Fruit fly (Drosophila melanogaster) whole organism, embryonic: ENCODE data around the gene CAH6.

ENCODE experiments used
- ATbp ChIP-seq: fragments of 200-800 bp; sonication (Bioruptor generic); optimal IDR thresholded peaks from 2 replicates; lab custom pipeline; 2017; ENCODE audit warnings: missing biosample characterization, mild to moderate bottlenecking, missing genetic modification characterization, missing genetic modification reagents
- Aef1 ChIP-seq: fragments of 200-800 bp; sonication (Bioruptor generic); IDR thresholded peaks from 3 replicates; pipeline ENCODE4 v1.3.6; 2022; ENCODE audit warnings: missing biosample characterization, missing genetic modification characterization
- Atf6 ChIP-seq: fragments of 200-800 bp; sonication (Bioruptor generic); IDR thresholded peaks from 2 replicates; pipeline ENCODE4 v1.3.6; 2022; ENCODE audit warnings: missing biosample characterization, missing genetic modification characterization
- CG1024 ChIP-seq: fragments of 200-800 bp; sonication (Bioruptor generic); IDR thresholded peaks from 2 replicates; pipeline ENCODE4 v1.3.6; 2022; ENCODE audit warnings: missing biosample characterization, missing genetic modification characterization
- CG10321 ChIP-seq: fragments of 200-800 bp; sonication (Bioruptor generic); IDR thresholded peaks from 2 replicates; pipeline ENCODE4 v1.3.6; 2022; ENCODE audit warnings: missing biosample characterization, missing genetic modification characterization
- CG15011 ChIP-seq: fragments of 200-800 bp; sonication (Bioruptor generic); optimal IDR thresholded peaks from 3 replicates; lab custom pipeline; 2018; ENCODE audit warnings: missing biosample characterization, mild to moderate bottlenecking, missing genetic modification characterization
- CG1603 ChIP-seq: fragments of 200-800 bp; sonication (Bioruptor generic); optimal IDR thresholded peaks from 2 replicates; lab custom pipeline; 2019; ENCODE audit warnings: missing biosample characterization, mild to moderate bottlenecking, missing genetic modification characterization, moderate library complexity
- CG17328 ChIP-seq: fragments of 200-800 bp; sonication (Bioruptor generic); IDR thresholded peaks from 2 replicates; pipeline ENCODE4 v1.3.6; 2022; ENCODE audit warnings: missing biosample characterization, missing genetic modification characterization
- CG18764 ChIP-seq: fragments of 200-800 bp; sonication (Bioruptor generic); optimal IDR thresholded peaks from 3 replicates; lab custom pipeline; 2016; ENCODE audit warnings: missing biosample characterization, missing genetic modification characterization
- CG33213 ChIP-seq: fragments of 200-800 bp; sonication (Bioruptor generic); optimal IDR thresholded peaks from 3 replicates; lab custom pipeline; 2016; ENCODE audit warnings: missing biosample characterization, missing genetic modification characterization
- CG33557 ChIP-seq: fragments of 200-800 bp; sonication (Bioruptor generic); optimal IDR thresholded peaks from 2 replicates; lab custom pipeline; 2019; ENCODE audit warnings: missing biosample characterization, mild to moderate bottlenecking, missing genetic modification characterization, moderate library complexity
- CG3995 ChIP-seq: fragments of 200-800 bp; sonication (Bioruptor generic); optimal IDR thresholded peaks from 3 replicates; lab custom pipeline; 2016; ENCODE audit warnings: missing biosample characterization, missing genetic modification characterization
- CG4282 ChIP-seq: fragments of 200-800 bp; sonication (Bioruptor generic); optimal IDR thresholded peaks from 2 replicates; lab custom pipeline; 2016; ENCODE audit warnings: missing biosample characterization, missing genetic modification characterization
- CG4424 ChIP-seq: fragments of 200-800 bp; sonication (Bioruptor generic); optimal IDR thresholded peaks from 3 replicates; lab custom pipeline; 2016; ENCODE audit warnings: missing biosample characterization, missing genetic modification characterization
- CG6683 ChIP-seq: fragments of 200-800 bp; sonication (Bioruptor generic); optimal IDR thresholded peaks from 2 replicates; lab custom pipeline; 2017; ENCODE audit warnings: missing biosample characterization, mild to moderate bottlenecking, missing genetic modification characterization, missing genetic modification reagents
- CG6854 ChIP-seq: fragments of 200-800 bp; sonication (Bioruptor generic); optimal IDR thresholded peaks from 3 replicates; lab custom pipeline; 2017; ENCODE audit warnings: missing biosample characterization, mild to moderate bottlenecking, missing genetic modification characterization
- CG8281 ChIP-seq: fragments of 200-800 bp; sonication (Bioruptor generic); optimal IDR thresholded peaks from 2 replicates; lab custom pipeline; 2018; ENCODE audit warnings: missing biosample characterization, mild to moderate bottlenecking, missing genetic modification characterization, moderate library complexity
- CG8359 ChIP-seq: fragments of 200-800 bp; sonication (Bioruptor generic); optimal IDR thresholded peaks from 2 replicates; lab custom pipeline; 2017; ENCODE audit warnings: missing biosample characterization, mild to moderate bottlenecking, missing genetic modification characterization, borderline replicate concordance
- CG9876 ChIP-seq: fragments of 200-800 bp; sonication (Bioruptor generic); optimal IDR thresholded peaks from 2 replicates; lab custom pipeline; 2016; ENCODE audit warnings: missing biosample characterization, missing genetic modification characterization
- CG9932 ChIP-seq: fragments of 200-800 bp; sonication (Bioruptor generic); IDR thresholded peaks from 2 replicates; pipeline ENCODE4 v1.3.6; 2022; ENCODE audit warnings: missing biosample characterization, missing genetic modification characterization
- Dp ChIP-seq: fragments of 200-800 bp; sonication (Bioruptor generic); optimal IDR thresholded peaks from 2 replicates; lab custom pipeline; 2018; ENCODE audit warnings: missing biosample characterization, mild to moderate bottlenecking, missing genetic modification characterization, moderate library complexity
- Ets97D ChIP-seq: fragments of 200-800 bp; sonication (Bioruptor generic); optimal IDR thresholded peaks from 3 replicates; lab custom pipeline; 2016; ENCODE audit warnings: missing biosample characterization, missing genetic modification characterization
- Fer1 ChIP-seq: fragments of 200-800 bp; sonication (Bioruptor generic); optimal IDR thresholded peaks from 2 replicates; lab custom pipeline; 2017; ENCODE audit warnings: missing biosample characterization, mild to moderate bottlenecking, missing genetic modification characterization
- Med ChIP-seq: fragments of 200-800 bp; sonication (Bioruptor generic); peaks from one replicate; lab custom pipeline; 2016; ENCODE audit warnings: missing biosample characterization, missing genetic modification characterization, mild to moderate bottlenecking, inconsistent platforms, moderate library complexity
- Neu2 ChIP-seq: fragments of 200-800 bp; sonication (Bioruptor generic); optimal IDR thresholded peaks from 3 replicates; lab custom pipeline; 2016; ENCODE audit warnings: missing biosample characterization, missing genetic modification characterization, borderline replicate concordance
- Nf-YB ChIP-seq: fragments of 200-800 bp; sonication (Bioruptor generic); optimal IDR thresholded peaks from 3 replicates; lab custom pipeline; 2019; ENCODE audit warnings: missing biosample characterization, mild to moderate bottlenecking, missing genetic modification characterization, moderate library complexity
- Pdp1 ChIP-seq, 2 experiments: fragments of 200-800 bp; sonication (Bioruptor generic); optimal IDR thresholded peaks; 3 replicates each; lab custom pipeline; 2016; ENCODE audit warnings: missing biosample characterization in 2 of 2, missing genetic modification characterization in 2 of 2, mild to moderate bottlenecking in 1 of 2, moderate library complexity in 1 of 2
- Sox102F ChIP-seq: fragments of 200-800 bp; sonication (Bioruptor generic); optimal IDR thresholded peaks from 2 replicates; lab custom pipeline; 2018; ENCODE audit warnings: missing biosample characterization, mild to moderate bottlenecking, missing genetic modification characterization, moderate library complexity
- Sry-δ ChIP-seq: fragments of 200-800 bp; sonication (Bioruptor generic); optimal IDR thresholded peaks from 2 replicates; lab custom pipeline; 2016; ENCODE audit warnings: missing biosample characterization, missing genetic modification characterization
- Xbp1 ChIP-seq: fragments of 200-800 bp; sonication (Bioruptor generic); optimal IDR thresholded peaks from 3 replicates; lab custom pipeline; 2016; ENCODE audit warnings: missing biosample characterization, mild to moderate bottlenecking, missing genetic modification characterization
- ash1 ChIP-seq: fragments of 200-800 bp; sonication (Bioruptor generic); optimal IDR thresholded peaks from 2 replicates; lab custom pipeline; 2018; ENCODE audit warnings: missing biosample characterization, mild to moderate bottlenecking, missing genetic modification characterization
- croc ChIP-seq: fragments of 200-800 bp; sonication (Bioruptor generic); conservative IDR thresholded peaks from 3 replicates; pipeline ENCODE4 v1.3.6; 2022; ENCODE audit warnings: missing biosample characterization, missing genetic modification characterization
- crol ChIP-seq: fragments of 200-800 bp; sonication (Bioruptor generic); IDR thresholded peaks from 2 replicates; pipeline ENCODE4 v1.3.6; 2022; ENCODE audit warnings: missing biosample characterization, missing genetic modification characterization
- dmrt11E ChIP-seq: fragments of 200-800 bp; sonication (Bioruptor generic); optimal IDR thresholded peaks from 3 replicates; lab custom pipeline; 2018; ENCODE audit warnings: missing biosample characterization, mild to moderate bottlenecking, missing genetic modification characterization, moderate library complexity
- ems ChIP-seq: fragments of 200-800 bp; sonication (Bioruptor generic); optimal IDR thresholded peaks from 3 replicates; lab custom pipeline; 2016; ENCODE audit warnings: missing biosample characterization, missing genetic modification characterization
- eyg ChIP-seq: fragments of 200-800 bp; sonication (Bioruptor generic); optimal IDR thresholded peaks from 3 replicates; lab custom pipeline; 2016; ENCODE audit warnings: missing biosample characterization, missing genetic modification characterization
- gsb ChIP-seq: fragments of 200-800 bp; sonication (Bioruptor generic); IDR thresholded peaks from 2 replicates; pipeline ENCODE4 v1.3.6; 2022; ENCODE audit warnings: missing biosample characterization, missing genetic modification characterization
- hkb ChIP-seq, 2 experiments: fragments of 200-800 bp in 1 of 2; fragments of >200 bp in 1 of 2; sonication (Bioruptor generic) in 1 of 2; IDR thresholded peaks in 1 of 2; optimal IDR thresholded peaks in 1 of 2; 2 replicates each; pipeline versions ENCODE4 v1.3.6 to Lab custom; 2017 to 2022; ENCODE audit warnings: missing biosample characterization in 1 of 2, missing genetic modification characterization in 1 of 2
- jumu ChIP-seq: fragments of 200-800 bp; sonication (Bioruptor generic); optimal IDR thresholded peaks from 3 replicates; lab custom pipeline; 2016; ENCODE audit warnings: missing biosample characterization, missing genetic modification characterization
- klu ChIP-seq: fragments of 200-800 bp; sonication (Bioruptor generic); IDR thresholded peaks from 2 replicates; pipeline ENCODE4 v1.3.6; 2022; ENCODE audit warnings: missing biosample characterization, missing genetic modification characterization
- lmd ChIP-seq: fragments of 200-800 bp; sonication (Bioruptor generic); IDR thresholded peaks from 2 replicates; pipeline ENCODE4 v1.3.6; 2022; ENCODE audit warnings: missing biosample characterization, missing genetic modification characterization
- mam ChIP-seq: fragments of 200-800 bp; sonication (Bioruptor generic); optimal IDR thresholded peaks from 3 replicates; lab custom pipeline; 2016; ENCODE audit warnings: missing biosample characterization, missing genetic modification characterization
- schlank ChIP-seq: fragments of 200-800 bp; sonication (Bioruptor generic); optimal IDR thresholded peaks from 2 replicates; lab custom pipeline; 2018; ENCODE audit warnings: missing biosample characterization, mild to moderate bottlenecking, missing genetic modification characterization
- slp2 ChIP-seq: fragments of 200-800 bp; sonication (Bioruptor generic); optimal IDR thresholded peaks from 2 replicates; lab custom pipeline; 2016; ENCODE audit warnings: missing biosample characterization, missing genetic modification characterization
- sqz ChIP-seq: fragments of 200-800 bp; sonication (Bioruptor generic); optimal IDR thresholded peaks from 3 replicates; lab custom pipeline; 2018; ENCODE audit warnings: missing biosample characterization, mild to moderate bottlenecking, missing genetic modification characterization
- ssp ChIP-seq: fragments of 200-800 bp; sonication (Bioruptor generic); IDR thresholded peaks from 2 replicates; pipeline ENCODE4 v1.3.6; 2022; ENCODE audit warnings: missing biosample characterization, missing genetic modification characterization
- tx ChIP-seq: fragments of 200-800 bp; sonication (Bioruptor generic); optimal IDR thresholded peaks from 2 replicates; lab custom pipeline; 2016; ENCODE audit warnings: missing biosample characterization, missing genetic modification characterization
- wek ChIP-seq: fragments of 200-800 bp; sonication (Bioruptor generic); optimal IDR thresholded peaks from 3 replicates; lab custom pipeline; 2018; ENCODE audit warnings: missing biosample characterization, mild to moderate bottlenecking, missing genetic modification characterization, moderate library complexity
- yki ChIP-seq: fragments of >200 bp; optimal IDR thresholded peaks from 3 replicates; lab custom pipeline; 2018

The CAH6 gene

dm6 chr3R:31222125-31222889 lies 35.1 kb upstream of the CAH6 start (continued):
- TF ChIP-seq Fer1 (GFP tag; lab: Kevin White, UChicago) (peak; percentile 93), Nf-YB (GFP tag; lab: Kevin White, UChicago) (peak; percentile 66), CG6854 (GFP tag; lab: Kevin White, UChicago) (peak; percentile 48), yki (lab: Kevin White, UChicago) (no peak), CG1024 (no peak), CG6683 (peak; percentile 71), Ets97D (GFP tag; lab: Kevin White, UChicago) (peak; percentile 38), Atf6 (GFP tag; lab: Robert Waterston, UW) (no peak), crol (peak; percentile 82; the same call in 1 of the 2 replicates), CG8359 (GFP tag; lab: Kevin White, UChicago) (peak; percentile 64), ssp (GFP tag; lab: Robert Waterston, UW) (no peak), CG1603 (tag; lab: Kevin White, UChicago) (peak; percentile 84), Pdp1 (GFP tag; optimal IDR thresholded peaks at IDR 0.05; lab: Kevin White, UChicago) (peak; percentile 76 to 86), Sry-δ (peak; percentile 24), CG4424 (GFP tag; lab: Kevin White, UChicago) (peak; percentile 68), ATbp (GFP tag; lab: Kevin White, UChicago) (peak; percentile 80), sqz (GFP tag; lab: Kevin White, UChicago) (peak; percentile 27), CG10321 (GFP tag; lab: Robert Waterston, UW) (no peak), dmrt11E (tag; lab: Kevin White, UChicago) (peak; percentile 85), mam (GFP tag; lab: Kevin White, UChicago) (peak; percentile 90), CG3995 (GFP tag; lab: Kevin White, UChicago) (peak; percentile 27), schlank (tag; lab: Kevin White, UChicago) (peak; percentile 72), CG15011 (GFP tag; lab: Kevin White, UChicago) (peak; percentile 81), Dp (GFP tag; lab: Kevin White, UChicago) (no peak), ems (GFP tag; lab: Kevin White, UChicago) (peak; percentile 77), CG9876 (peak; percentile 63), hkb (optimal IDR thresholded peaks at IDR 0.05; lab: Kevin White, UChicago) (peak; percentile 2), hkb (GFP tag; IDR thresholded peaks at IDR 0.05; lab: Robert Waterston, UW) (no peak), jumu (GFP tag; lab: Kevin White, UChicago) (peak; percentile 78), Neu2 (GFP tag; lab: Kevin White, UChicago) (peak; percentile 16), CG8281 (tag; lab: Kevin White, UChicago) (peak; percentile 59), CG33557 (GFP tag; lab: Kevin White, UChicago) (peak; percentile 76), croc (GFP tag; lab: Robert Waterston, UW) (peak; percentile 56; the same call in 2 of the 3 replicates), Aef1 (GFP tag; lab: Robert Waterston, UW) (no peak), CG4282 (GFP tag; lab: Kevin White, UChicago) (peak; percentile 44), ash1 (GFP tag; lab: Kevin White, UChicago) (peak; percentile 14), CG9932 (GFP tag; lab: Robert Waterston, UW) (no peak), Sox102F (GFP tag; lab: Kevin White, UChicago) (peak; percentile 81), CG33213 (peak; percentile 77), Med (GFP tag; lab: Kevin White, UChicago) (peak; percentile 97), eyg (GFP tag; lab: Kevin White, UChicago) (peak; percentile 56), CG18764 (GFP tag; lab: Kevin White, UChicago) (peak; percentile 71), lmd (GFP tag; lab: Robert Waterston, UW) (no peak), tx (GFP tag; lab: Kevin White, UChicago) (peak; percentile 79), klu (GFP tag; lab: Robert Waterston, UW) (no peak), slp2 (GFP tag; lab: Kevin White, UChicago) (peak; percentile 86), wek (GFP tag; lab: Kevin White, UChicago) (peak; percentile 62), gsb (GFP tag; lab: Robert Waterston, UW) (no peak), Xbp1 (GFP tag; lab: Kevin White, UChicago) (peak; percentile 85), CG17328 (GFP tag; lab: Robert Waterston, UW) (no peak)
